Worm (Caenorhabditis elegans): ENCODE measurements around the gene R08A2.2.

R08A2.2 gene

ce11 chrV:14678298-14678697, 37.2 kb downstream of the R08A2.2 start:
- TF ChIP-seq mml-1 (tag; optimal IDR thresholded peaks at IDR 0.05) = no peak
- peak; percentile 80 for TF ChIP-seq nfya-1 (tag; optimal IDR thresholded peaks at IDR 0.05; ENCODE audit: insufficient read depth)
- TF ChIP-seq ZK546.5 (tag; optimal IDR thresholded peaks at IDR 0.05) = no peak
- TF ChIP-seq ztf-4 (tag; optimal IDR thresholded peaks at IDR 0.05) = no peak
- no peak for TF ChIP-seq nhr-77 (tag; optimal IDR thresholded peaks at IDR 0.05)

ce11 chrV:14665728-14666127, 49.8 kb downstream of the R08A2.2 start, which contains the start of gene C47E8.1:
C47E8.1 (plus strand) TSS chrV:14666028.
- TF ChIP-seq ama-1 (optimal IDR thresholded peaks at IDR 0.05) = no peak
- no peak for TF ChIP-seq elt-1 (tag; optimal IDR thresholded peaks at IDR 0.05)
- no peak for TF ChIP-seq elt-3 (tag; optimal IDR thresholded peaks at IDR 0.05)
- no peak for TF ChIP-seq ceh-28 (tag; optimal IDR thresholded peaks at IDR 0.05)
- no peak for TF ChIP-seq nhr-11 (tag; optimal IDR thresholded peaks at IDR 0.05)
- no peak for TF ChIP-seq skn-1 (tag; optimal IDR thresholded peaks at IDR 0.05)
- no peak for TF ChIP-seq elt-2 (tag; optimal IDR thresholded peaks at IDR 0.05)
- no peak for TF ChIP-seq egl-5 (tag; optimal IDR thresholded peaks at IDR 0.05)
- no peak for TF ChIP-seq R02D3.7 (tag; optimal IDR thresholded peaks at IDR 0.05)
- TF ChIP-seq ceh-82 (tag; optimal IDR thresholded peaks at IDR 0.05) = no peak
- TF ChIP-seq nhr-77 (tag; optimal IDR thresholded peaks at IDR 0.05) = no peak
- TF ChIP-seq nhr-237 (tag; optimal IDR thresholded peaks at IDR 0.05) = no peak
- TF ChIP-seq nhr-67 (tag; optimal IDR thresholded peaks at IDR 0.05) = no peak
- no peak for TF ChIP-seq fkh-10 (GFP tag; optimal IDR thresholded peaks at IDR 0.05)
- TF ChIP-seq nfya-1 (tag; optimal IDR thresholded peaks at IDR 0.05; ENCODE audit: insufficient read depth) = no peak
- TF ChIP-seq ceh-16 (tag; optimal IDR thresholded peaks at IDR 0.05) = no peak
- no peak for TF ChIP-seq lsy-12 (tag; optimal IDR thresholded peaks at IDR 0.05)
- TF ChIP-seq aly-2 (tag; optimal IDR thresholded peaks at IDR 0.05) = no peak
- TF ChIP-seq nhr-28 (tag; optimal IDR thresholded peaks at IDR 0.05) = no peak
